Worm (Caenorhabditis elegans): ENCODE data around the gene oac-11.

Gene oac-11

DNA sequence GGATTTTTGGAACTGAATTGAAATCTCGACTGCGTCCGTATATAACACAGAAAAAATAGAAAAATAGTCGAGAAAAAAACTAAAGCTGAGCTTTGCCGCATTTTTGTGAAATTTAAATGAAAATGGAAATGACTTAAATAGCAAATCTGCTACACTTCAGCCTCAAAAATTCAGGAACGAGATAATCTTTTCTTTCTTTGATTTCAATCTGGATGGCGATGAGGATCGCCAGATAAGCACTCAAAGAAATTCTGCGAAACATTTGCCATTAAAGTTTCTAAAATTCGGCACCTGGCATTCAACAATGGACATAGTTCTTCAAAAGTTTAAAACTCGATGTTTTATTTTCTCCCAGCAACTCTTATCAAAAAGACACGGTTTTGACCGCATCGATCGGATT is 17.4 kb downstream of the oac-11 start, which contains the start of the genes C17A2.7 and C17A2.3:
Gene C17A2.7 (minus strand): TSS at position 101 of the 400 bp plus-strand sequence.
Gene C17A2.3 (plus strand): TSS at position 305 of the 400 bp plus-strand sequence.
- no peak for TF ChIP-seq ceh-91 (GFP tag; IDR thresholded peaks at IDR 0.05)
- no peak for TF ChIP-seq bed-2 (GFP tag; IDR thresholded peaks at IDR 0.05)

DNA sequence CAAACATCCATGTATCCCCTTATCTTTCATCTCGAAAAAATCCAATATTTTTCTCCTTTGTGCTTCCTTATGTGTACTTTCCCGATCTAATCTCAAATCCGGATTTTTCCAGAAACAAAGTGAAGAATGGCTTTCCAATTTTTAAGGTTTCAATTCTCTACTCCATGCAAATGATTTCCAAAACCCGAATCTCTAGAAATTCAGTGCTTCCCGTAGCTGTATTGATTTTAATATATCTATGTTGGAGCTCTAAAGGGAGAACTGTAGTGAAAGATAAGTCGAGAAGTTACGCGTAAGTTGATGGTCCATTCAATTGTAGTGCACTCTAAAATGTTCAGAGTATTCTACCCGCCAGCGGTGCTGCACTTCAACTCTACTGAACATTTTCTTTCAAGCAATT is 21.2 kb downstream of the oac-11 start, which contains the start of gene C17A2.4:
Gene C17A2.4 (plus strand): TSS at position 301 of the 400 bp plus-strand sequence.
- TF ChIP-seq mel-28 (tag; optimal IDR thresholded peaks at IDR 0.05; ENCODE audit: borderline replicate concordance) (no peak), lsy-27 (tag; optimal IDR thresholded peaks at IDR 0.05; ENCODE audit: borderline replicate concordance, insufficient read depth) (no peak), ztf-28 (GFP tag; IDR thresholded peaks at IDR 0.05) (no peak), K12H6.12 (tag; optimal IDR thresholded peaks at IDR 0.05) (no peak), mxl-1 (tag; optimal IDR thresholded peaks at IDR 0.05) (no peak), sdz-38 (tag; optimal IDR thresholded peaks at IDR 0.05) (no peak), tbp1 (GFP tag; optimal IDR thresholded peaks at IDR 0.05) (no peak), T26A5.8 (tag; optimal IDR thresholded peaks at IDR 0.05) (no peak), ceh-100 (GFP tag; IDR thresholded peaks at IDR 0.05) (no peak), ZK185.1 (tag; optimal IDR thresholded peaks at IDR 0.05; ENCODE audit: poor library complexity, severe bottlenecking) (no peak)

DNA sequence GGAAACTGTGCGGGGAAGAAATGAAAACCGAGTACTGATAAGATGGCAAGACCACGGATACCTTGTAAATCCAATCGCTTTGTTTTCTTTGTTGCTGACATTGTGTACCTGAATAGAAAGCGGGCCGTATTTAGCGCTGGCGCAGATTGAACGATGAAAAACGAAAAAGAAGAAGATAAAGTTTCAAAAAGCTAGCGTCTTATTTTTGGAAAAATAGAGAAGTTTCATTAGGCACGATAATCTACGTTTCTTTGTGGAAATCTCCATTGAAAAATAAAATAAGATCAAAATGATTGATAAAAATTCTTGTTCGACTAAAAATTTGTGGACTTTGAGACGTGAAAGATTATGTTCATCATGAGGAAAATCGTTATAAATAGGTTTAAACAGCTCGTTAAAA is 24.8 kb downstream of the oac-11 start, which contains the start of gene oac-4:
Gene oac-4 (minus strand): TSS at position 101 of the 400 bp plus-strand sequence.
- TF ChIP-seq attf-3 (GFP tag; conservative IDR thresholded peaks at IDR 0.05) (no peak), F23B12.7 (tag; optimal IDR thresholded peaks at IDR 0.05; ENCODE audit: insufficient read depth) (no peak), tlf-1 (GFP tag; optimal IDR thresholded peaks at IDR 0.05) (no peak), cebp-1 (GFP tag; IDR thresholded peaks at IDR 0.05) (no peak), cebp-1 (tag; optimal IDR thresholded peaks at IDR 0.05) (no peak), nhr-27 (tag; optimal IDR thresholded peaks at IDR 0.05) (no peak), ceh-58 (GFP tag; IDR thresholded peaks at IDR 0.05) (no peak), ceh-27 (GFP tag; optimal IDR thresholded peaks at IDR 0.05) (no peak), rcor-1 (GFP tag; IDR thresholded peaks at IDR 0.05) (no peak), C17E4.6 (GFP tag; IDR thresholded peaks at IDR 0.05) (no peak), Y67H2A.10 (GFP tag; conservative IDR thresholded peaks at IDR 0.05) (no peak), nfya-2 (GFP tag; IDR thresholded peaks at IDR 0.05) (no peak)

DNA sequence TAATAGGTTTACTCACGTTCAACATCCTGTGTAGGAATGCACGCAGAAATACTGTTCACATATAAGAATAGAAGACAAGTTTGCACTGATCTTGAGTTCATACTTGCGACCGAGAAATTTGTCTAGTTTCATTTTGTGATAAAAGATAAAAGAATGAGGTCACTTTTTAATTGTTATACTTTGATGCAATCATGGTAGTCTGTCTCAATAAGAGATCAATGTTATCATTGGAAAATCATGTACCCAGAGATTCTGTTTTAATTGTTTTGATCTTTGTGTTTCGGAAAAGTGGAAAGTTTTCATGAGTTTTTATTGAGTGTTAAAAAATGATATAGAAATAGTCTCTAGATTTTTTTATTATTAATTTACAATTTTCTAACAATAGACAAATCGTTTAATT is 28.3 kb downstream of the oac-11 start, which contains the start of gene F54D10.9:
Gene F54D10.9 (minus strand): TSS at position 101 of the 400 bp plus-strand sequence.
- TF ChIP-seq cebp-1 (GFP tag; IDR thresholded peaks at IDR 0.05) = no peak
- TF ChIP-seq cebp-1 (tag; optimal IDR thresholded peaks at IDR 0.05) = no peak
- no peak for TF ChIP-seq K12H6.12 (tag; optimal IDR thresholded peaks at IDR 0.05)
- TF ChIP-seq K11D2.4 (GFP tag; IDR thresholded peaks at IDR 0.05) = no peak
- TF ChIP-seq rpc-1 (optimal IDR thresholded peaks at IDR 0.05) = no peak
- no peak for TF ChIP-seq rpc-1 (tag; optimal IDR thresholded peaks at IDR 0.05)
- no peak for TF ChIP-seq ceh-91 (GFP tag; IDR thresholded peaks at IDR 0.05)
- no peak for TF ChIP-seq mel-28 (tag; optimal IDR thresholded peaks at IDR 0.05; ENCODE audit: borderline replicate concordance)

DNA sequence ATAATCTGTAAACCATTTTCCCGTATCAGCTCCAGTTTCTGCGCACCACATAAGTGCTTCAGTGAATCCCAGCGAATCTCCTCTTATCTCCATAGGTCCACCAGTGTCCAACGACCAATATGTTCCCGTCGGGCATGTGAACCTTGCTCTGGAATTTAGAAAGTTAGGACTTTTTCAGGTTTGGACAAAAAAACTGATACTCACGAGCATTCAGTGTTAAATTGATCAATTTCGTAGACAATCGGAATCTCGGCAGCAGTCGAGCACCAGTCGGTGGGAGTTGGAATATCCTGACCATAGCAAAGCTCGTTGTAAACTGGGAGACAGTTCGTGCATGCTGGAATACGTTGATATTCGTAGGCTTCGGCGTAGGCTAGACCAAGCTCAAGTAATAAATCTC is 31.1 kb downstream of the oac-11 start:
- TF ChIP-seq F52B5.7 (tag; optimal IDR thresholded peaks at IDR 0.05) = no peak
- TF ChIP-seq Y95B8A.8 (GFP tag; IDR thresholded peaks at IDR 0.05) = no peak
- no peak for TF ChIP-seq Y53G8AR.9 (GFP tag; conservative IDR thresholded peaks at IDR 0.05)
- no peak for TF ChIP-seq Y79H2A.3 (GFP tag; conservative IDR thresholded peaks at IDR 0.05)
- TF ChIP-seq lag-1 (GFP tag; IDR thresholded peaks at IDR 0.05) = no peak
